Worm (Caenorhabditis elegans) whole organism, L4 larva: ENCODE measurements around the gene C18H9.6.

Source experiments
- F10B5.3 ChIP-seq: sonication (generic microtip); optimal IDR thresholded peaks from 2 replicates; lab custom pipeline; 2016; ENCODE audit warnings: mild to moderate bottlenecking, missing genetic modification characterization, missing compliant biosample characterization
- T20F7.1 ChIP-seq: fragments of 200-800 bp; sonication (Bioruptor generic); optimal IDR thresholded peaks from 2 replicates; lab custom pipeline; 2018; ENCODE audit warnings: mild to moderate bottlenecking, missing genetic modification characterization, missing compliant biosample characterization
- ZK337.2 ChIP-seq: fragments of 200-800 bp; sonication (Bioruptor generic); IDR thresholded peaks from 2 replicates; pipeline ENCODE4 v1.3.6; 2022; ENCODE audit warnings: missing genetic modification reagents, missing genetic modification characterization, missing compliant biosample characterization
- ZK546.5 ChIP-seq, 2 experiments: sonication (generic microtip); optimal IDR thresholded peaks; 2 replicates each; lab custom pipeline; 2017; ENCODE audit warnings: missing biosample characterization in 2 of 2, missing genetic modification characterization in 2 of 2
- aha-1 ChIP-seq: fragments of 150-350 bp; peaks from one replicate; lab custom pipeline; 2014; ENCODE audit warnings: missing biosample characterization, missing genetic modification characterization
- ceh-20 ChIP-seq: fragments of 200-800 bp; sonication (Bioruptor generic); IDR thresholded peaks from 2 replicates; pipeline ENCODE4 v1.3.6; 2022; ENCODE audit warnings: missing genetic modification reagents, missing genetic modification characterization, missing compliant biosample characterization
- ces-1 ChIP-seq: fragments of 150-350 bp; sonication (generic microtip); optimal IDR thresholded peaks from 4 replicates; lab custom pipeline; 2014; ENCODE audit warnings: missing biosample characterization, missing genetic modification reagents, missing genetic modification characterization
- ctbp-1 ChIP-seq: fragments of 200-800 bp; sonication (Bioruptor generic); IDR thresholded peaks from 2 replicates; pipeline ENCODE4 v1.3.6; 2022; ENCODE audit warnings: missing genetic modification reagents, missing genetic modification characterization, missing compliant biosample characterization
- daf-16 ChIP-seq, 3 experiments: sonication (generic microtip); optimal IDR thresholded peaks; 2 replicates each; lab custom pipeline; 2016 to 2017; ENCODE audit warnings: missing genetic modification characterization in 3 of 3, missing genetic modification reagents in 3 of 3, mild to moderate bottlenecking in 2 of 3, missing compliant biosample characterization in 2 of 3, missing biosample characterization in 1 of 3, moderate library complexity in 1 of 3
- daf-19 ChIP-seq: fragments of 200-800 bp; sonication (Bioruptor generic); conservative IDR thresholded peaks from 2 replicates; pipeline ENCODE4 v1.3.6; 2022; ENCODE audit warnings: missing genetic modification characterization, missing compliant biosample characterization
- dmd-6 ChIP-seq: fragments of 200-800 bp; sonication (Bioruptor generic); IDR thresholded peaks from 2 replicates; pipeline ENCODE4 v1.3.6; 2022; ENCODE audit warnings: missing genetic modification reagents, missing genetic modification characterization, missing compliant biosample characterization
- dmd-9 ChIP-seq: fragments of 200-800 bp; sonication (Bioruptor generic); IDR thresholded peaks from 2 replicates; pipeline ENCODE4 v1.3.6; 2022; ENCODE audit warnings: missing genetic modification reagents, missing genetic modification characterization, missing compliant biosample characterization
- egl-27 ChIP-seq: sonication (generic microtip); optimal IDR thresholded peaks from 3 replicates; lab custom pipeline; 2017; ENCODE audit warnings: missing biosample characterization, missing genetic modification reagents, missing genetic modification characterization
- egl-43 ChIP-seq: fragments of 200-800 bp; sonication (Bioruptor generic); IDR thresholded peaks from 2 replicates; pipeline ENCODE4 v1.3.6; 2022; ENCODE audit warnings: missing genetic modification reagents, missing genetic modification characterization, missing compliant biosample characterization
- fkh-10 ChIP-seq: fragments of 150-350 bp; optimal IDR thresholded peaks from 2 replicates; lab custom pipeline; 2014; ENCODE audit warnings: missing biosample characterization, missing genetic modification reagents, missing genetic modification characterization
- hif-1 ChIP-seq, 2 experiments: sonication (generic microtip); optimal IDR thresholded peaks; 2 replicates each; lab custom pipeline; 2016 to 2017; ENCODE audit warnings: missing compliant biosample characterization in 2 of 2, missing genetic modification characterization in 2 of 2, missing genetic modification reagents in 2 of 2, missing genotype in 2 of 2, mild to moderate bottlenecking in 1 of 2
- hlh-11 ChIP-seq: fragments of 200-800 bp; sonication (Bioruptor generic); optimal IDR thresholded peaks from 2 replicates; lab custom pipeline; 2018; ENCODE audit warnings: mild to moderate bottlenecking, missing genetic modification characterization, missing compliant biosample characterization
- hmg-1.1 ChIP-seq: fragments of 200-800 bp; sonication (Bioruptor generic); IDR thresholded peaks from 2 replicates; pipeline ENCODE4 v1.3.6; 2022; ENCODE audit warnings: missing genetic modification reagents, missing genetic modification characterization, missing compliant biosample characterization
- jun-1 ChIP-seq: fragments of 150-350 bp; optimal IDR thresholded peaks from 2 replicates; lab custom pipeline; 2014; ENCODE audit warnings: missing biosample characterization, missing genetic modification reagents, missing genetic modification characterization
- lim-7 ChIP-seq: fragments of 200-800 bp; sonication (Bioruptor generic); IDR thresholded peaks from 2 replicates; pipeline ENCODE4 v1.3.6; 2022; ENCODE audit warnings: missing genetic modification characterization, missing compliant biosample characterization
- lin-38 ChIP-seq: fragments of 200-800 bp; sonication (Bioruptor generic); IDR thresholded peaks from 2 replicates; pipeline ENCODE4 v1.3.6; 2022; ENCODE audit warnings: missing genetic modification reagents, missing genetic modification characterization, missing compliant biosample characterization
- lsy-2 ChIP-seq, 2 experiments: fragments of 150-350 bp in 1 of 2; sonication (generic microtip) in 1 of 2; optimal IDR thresholded peaks; 2 replicates each; lab custom pipeline; 2014 to 2017; ENCODE audit warnings: missing biosample characterization in 2 of 2, missing genetic modification characterization in 2 of 2
- mdt-29 ChIP-seq: fragments of 200-800 bp; sonication (Bioruptor generic); IDR thresholded peaks from 2 replicates; pipeline ENCODE4 v1.3.6; 2022; ENCODE audit warnings: missing genetic modification reagents, missing genetic modification characterization, missing compliant biosample characterization
- mep-1 ChIP-seq: fragments of 150-350 bp; sonication (generic microtip); optimal IDR thresholded peaks from 3 replicates; lab custom pipeline; 2014; ENCODE audit warnings: missing biosample characterization, missing genetic modification characterization
- mes-2 ChIP-seq: sonication (generic microtip); optimal IDR thresholded peaks from 2 replicates; lab custom pipeline; 2016; ENCODE audit warnings: missing genotype, mild to moderate bottlenecking, missing genetic modification characterization, missing compliant biosample characterization; ENCODE audit not compliant: poor library complexity, severe bottlenecking
- mxl-2 ChIP-seq: fragments of 200-800 bp; sonication (Bioruptor generic); conservative IDR thresholded peaks from 2 replicates; pipeline ENCODE4 v1.3.6; 2022; ENCODE audit warnings: missing genetic modification reagents, missing genetic modification characterization, missing compliant biosample characterization
- nhr-11 ChIP-seq: fragments of 150-350 bp; optimal IDR thresholded peaks from 2 replicates; lab custom pipeline; 2014; ENCODE audit warnings: missing biosample characterization, missing genetic modification characterization
- nhr-111 ChIP-seq: fragments of 200-800 bp; sonication (Bioruptor generic); optimal IDR thresholded peaks from 2 replicates; lab custom pipeline; 2018; ENCODE audit warnings: mild to moderate bottlenecking, missing genetic modification characterization, missing compliant biosample characterization
- nhr-28 ChIP-seq: fragments of 150-350 bp; optimal IDR thresholded peaks from 2 replicates; lab custom pipeline; 2014; ENCODE audit warnings: missing biosample characterization, missing genetic modification characterization
- nhr-41 ChIP-seq: fragments of 200-800 bp; sonication (Bioruptor generic); IDR thresholded peaks from 2 replicates; pipeline ENCODE4 v1.3.6; 2022; ENCODE audit warnings: missing genetic modification reagents, missing genetic modification characterization, missing compliant biosample characterization
- nhr-76 ChIP-seq: fragments of 150-350 bp; optimal IDR thresholded peaks from 2 replicates; lab custom pipeline; 2014; ENCODE audit warnings: missing biosample characterization, missing genetic modification characterization
- rbr-2 ChIP-seq: sonication (generic microtip); optimal IDR thresholded peaks from 2 replicates; lab custom pipeline; 2016; ENCODE audit warnings: missing genotype, missing genetic modification characterization, missing compliant biosample characterization
- set-16 ChIP-seq: fragments of 200-800 bp; sonication (Bioruptor generic); IDR thresholded peaks from 2 replicates; pipeline ENCODE4 v1.3.6; 2022; ENCODE audit warnings: missing genetic modification reagents, missing genetic modification characterization, missing compliant biosample characterization
- tag-97 ChIP-seq: fragments of 200-800 bp; sonication (Bioruptor generic); IDR thresholded peaks from 2 replicates; pipeline ENCODE4 v1.3.6; 2022; ENCODE audit warnings: missing genetic modification characterization, missing compliant biosample characterization
- tra-1 ChIP-seq: fragments of 200-800 bp; sonication (Bioruptor generic); IDR thresholded peaks from 2 replicates; pipeline ENCODE4 v1.3.6; 2022; ENCODE audit warnings: missing genetic modification reagents, missing genetic modification characterization, missing compliant biosample characterization
- unc-62 ChIP-seq, 3 experiments: fragments of 150-350 bp in 1 of 3; sonication (generic microtip); optimal IDR thresholded peaks in 2 of 3; peaks in 1 of 3; 1 replicate in 1 of 3; 2 replicates in 2 of 3; lab custom pipeline; 2014 to 2017; ENCODE audit warnings: missing biosample characterization in 3 of 3, missing genetic modification characterization in 3 of 3, missing genetic modification reagents in 3 of 3, missing genotype in 1 of 3
- zfp-2 ChIP-seq: sonication (generic microtip); optimal IDR thresholded peaks from 2 replicates; lab custom pipeline; 2016; ENCODE audit warnings: mild to moderate bottlenecking, missing genetic modification characterization, missing compliant biosample characterization
- zfp-3 ChIP-seq: fragments of 200-800 bp; sonication (Bioruptor generic); conservative IDR thresholded peaks from 2 replicates; pipeline ENCODE4 v1.3.6; 2022; ENCODE audit warnings: missing genetic modification reagents, missing genetic modification characterization, missing compliant biosample characterization

C18H9.6 gene

DNA sequence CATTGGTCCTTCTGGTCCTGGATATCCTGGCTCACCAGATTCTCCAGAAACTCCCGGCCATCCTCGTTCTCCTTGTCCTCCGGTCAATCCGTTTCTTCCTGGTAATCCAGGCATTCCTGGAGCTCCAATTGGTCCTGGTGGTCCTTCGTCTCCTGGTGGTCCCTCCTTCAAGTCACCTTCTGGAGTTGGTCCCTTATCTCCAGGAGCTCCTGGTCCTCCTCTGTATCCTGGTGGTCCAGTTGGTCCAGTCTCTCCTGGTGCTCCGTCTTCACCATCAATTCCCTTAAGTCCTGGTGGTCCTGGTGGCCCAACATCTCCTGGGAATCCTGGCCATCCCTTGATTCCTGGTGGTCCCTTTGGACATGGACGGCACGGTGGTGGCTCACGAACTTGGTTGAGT lies 9.2 kb upstream of the C18H9.6 start:
- no peak for TF ChIP-seq lin-38 (GFP tag; lab: Robert Waterston, UW)
- TF ChIP-seq aha-1 (tag; lab: Kevin White, UChicago), result peak; percentile 11
- no peak for TF ChIP-seq zfp-2 (tag; lab: Kevin White, UChicago)
- no peak for TF ChIP-seq T20F7.1 (GFP tag; lab: Kevin White, UChicago)
- TF ChIP-seq egl-43 (GFP tag; lab: Robert Waterston, UW), result 0 out of 2 replicates have a peak, but pooled peaks have one; percentile 3
- TF ChIP-seq nhr-111, result no peak
- no peak for TF ChIP-seq egl-27 (tag; lab: Kevin White, UChicago)
- no peak for TF ChIP-seq nhr-28 (tag; lab: Kevin White, UChicago)
- peak; percentile 74; the same call in 1 of the 2 replicates for TF ChIP-seq set-16 (GFP tag; lab: Robert Waterston, UW)
- TF ChIP-seq F10B5.3 (tag; lab: Kevin White, UChicago), result no peak
- TF ChIP-seq, all 104 proteins: peak for 3

DNA sequence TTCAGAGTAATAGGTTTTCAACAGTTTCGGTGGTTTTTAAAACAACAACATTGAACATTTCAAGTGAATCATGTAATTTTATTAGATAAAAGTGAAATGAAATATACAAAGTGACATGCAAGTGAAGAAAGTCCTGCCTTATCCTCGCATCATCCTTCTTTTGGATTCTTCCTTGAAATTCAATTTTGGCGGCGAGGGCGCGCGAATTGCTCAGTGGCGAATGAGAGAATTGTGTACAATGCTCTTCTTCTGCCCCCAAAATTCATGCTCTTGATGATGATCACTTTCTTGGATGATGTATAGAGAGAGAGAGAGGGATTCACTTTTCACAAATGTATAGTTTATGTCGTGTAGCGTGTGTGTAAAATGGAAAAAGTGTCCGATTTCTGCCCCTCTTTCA lies 8.3 kb upstream of the C18H9.6 start:
- TF ChIP-seq lim-7 (GFP tag; lab: Robert Waterston, UW), result no peak
- no peak for TF ChIP-seq dmd-9 (GFP tag; lab: Robert Waterston, UW)
- TF ChIP-seq fkh-10 (GFP tag; lab: Kevin White, UChicago), result peak; percentile 69
- TF ChIP-seq mes-2 (tag; lab: Kevin White, UChicago), result no peak
- TF ChIP-seq ctbp-1, result peak; percentile 59; the same call in 1 of the 2 replicates
- peak; percentile 49 for TF ChIP-seq ces-1 (GFP tag; lab: Kevin White, UChicago)
- TF ChIP-seq, all 104 proteins: peak for 3

DNA sequence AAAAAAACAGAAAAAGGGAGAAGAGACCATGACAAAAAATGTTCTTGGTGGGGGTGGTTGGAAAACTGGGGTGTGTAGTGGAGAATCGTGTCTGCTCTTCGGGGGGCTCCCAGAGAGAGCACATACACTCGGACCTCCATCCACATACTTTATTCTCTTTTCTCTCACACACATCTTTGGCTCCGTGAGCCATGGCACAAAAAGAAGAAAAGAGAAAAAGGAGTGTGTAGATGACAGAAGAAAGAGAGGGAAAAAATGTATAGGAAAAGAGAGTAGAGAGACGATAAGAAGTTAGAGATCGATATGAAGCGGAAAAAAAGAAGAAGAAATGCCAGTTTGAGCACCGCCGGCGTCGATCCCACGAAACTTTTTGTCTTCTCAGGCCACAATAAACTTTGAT lies 7.6 kb upstream of the C18H9.6 start:
- no peak for TF ChIP-seq hif-1 (tag; optimal IDR thresholded peaks at IDR 0.05; lab: Kevin White, UChicago)
- TF ChIP-seq tra-1 (GFP tag; lab: Robert Waterston, UW), result peak; percentile 35; the same call in 1 of the 2 replicates
- TF ChIP-seq ZK337.2 (GFP tag; lab: Robert Waterston, UW), result 0 out of 2 replicates have a peak, but pooled peaks have one; percentile 12
- TF ChIP-seq mxl-2 (GFP tag; lab: Robert Waterston, UW), result no peak
- peak; percentile 62 for TF ChIP-seq ctbp-1
- peak; percentile 47 for TF ChIP-seq nhr-11 (tag; lab: Kevin White, UChicago)
- peak; percentile 54 for TF ChIP-seq hmg-1.1 (GFP tag; lab: Robert Waterston, UW)
- peak; percentile 77 for TF ChIP-seq mep-1 (tag; lab: Kevin White, UChicago)
- peak; percentile 25 for TF ChIP-seq rbr-2 (tag; lab: Kevin White, UChicago)
- TF ChIP-seq lsy-2 (tag; optimal IDR thresholded peaks at IDR 0.05; lab: Kevin White, UChicago), result peak in 1 of 2 experiments; percentile 53
- TF ChIP-seq ceh-20 (GFP tag; lab: Robert Waterston, UW), result peak; percentile 59; the same call in 1 of the 2 replicates
- TF ChIP-seq hlh-11 (tag; lab: Kevin White, UChicago), result no peak
- peak in 1 of 2 experiments; percentile 97 for TF ChIP-seq unc-62 (GFP tag; optimal IDR thresholded peaks at IDR 0.05 in 1 of 2; lab: Kevin White, UChicago)
- no peak for TF ChIP-seq unc-62 (tag; optimal IDR thresholded peaks at IDR 0.05; lab: Kevin White, UChicago)
- TF ChIP-seq dmd-6 (GFP tag; lab: Robert Waterston, UW), result no peak
- TF ChIP-seq, all 104 proteins: peak for 10

DNA sequence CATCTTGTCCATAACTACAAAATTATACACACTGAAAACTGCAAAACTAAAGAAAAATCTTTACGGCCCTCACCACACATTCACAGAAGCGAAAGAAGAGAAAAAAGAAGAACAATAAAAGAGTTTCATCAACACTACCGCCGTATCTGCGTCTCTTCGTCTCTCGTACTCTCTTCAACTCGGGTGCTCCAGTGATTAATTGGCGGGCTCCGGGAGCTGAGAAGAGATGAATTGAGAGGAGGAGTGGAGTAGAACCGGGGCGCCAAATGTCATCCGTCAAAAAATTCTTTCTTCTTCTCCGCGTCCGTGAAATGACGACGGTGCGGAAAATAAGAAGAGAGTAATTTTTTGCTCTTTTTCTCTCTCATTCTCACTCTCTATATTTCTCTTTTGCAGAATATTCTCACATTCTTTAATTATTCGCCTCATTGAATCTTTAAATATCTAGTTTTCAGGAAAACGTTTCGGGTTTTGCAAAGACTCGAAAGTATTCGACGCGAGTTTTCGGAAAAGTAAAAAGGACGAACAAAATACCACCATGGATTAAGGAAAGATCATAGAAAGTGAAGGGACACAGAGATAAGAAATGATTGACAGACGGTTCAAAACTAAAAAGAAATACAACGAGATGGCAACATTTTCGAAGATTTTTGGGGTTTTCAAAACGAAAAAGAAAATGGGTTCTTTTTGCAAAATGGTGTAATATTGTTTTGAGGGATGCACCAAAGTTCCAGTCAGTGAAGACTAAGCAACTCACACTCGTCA lies 6.3 kb upstream of the C18H9.6 start:
- TF ChIP-seq ceh-20 (GFP tag; lab: Robert Waterston, UW) (peak; percentile 66; the same call in 1 of the 2 replicates), nhr-41 (GFP tag; lab: Robert Waterston, UW) (no peak), daf-16 (GFP tag; optimal IDR thresholded peaks at IDR 0.05; lab: Kevin White, UChicago) (peak in 1 of 2 experiments; percentile 58), daf-16 (tag; optimal IDR thresholded peaks at IDR 0.05; lab: Kevin White, UChicago) (no peak), dmd-6 (GFP tag; lab: Robert Waterston, UW) (0 out of 2 replicates have a peak, but pooled peaks have one; percentile 18), daf-19 (GFP tag; lab: Robert Waterston, UW) (no peak), jun-1 (tag; lab: Kevin White, UChicago) (no peak), ZK546.5 (tag; optimal IDR thresholded peaks at IDR 0.05; lab: Kevin White, UChicago) (no peak), ctbp-1 (0 out of 2 replicates have a peak, but pooled peaks have one; percentile 45), nhr-76 (tag; lab: Kevin White, UChicago) (no peak), mep-1 (tag; lab: Kevin White, UChicago) (peak; percentile 20), mdt-29 (no peak), hlh-11 (tag; lab: Kevin White, UChicago) (peak; percentile 29), hif-1 (tag; optimal IDR thresholded peaks at IDR 0.05; lab: Kevin White, UChicago) (peak in 1 of 2 experiments; percentile 28), tag-97 (GFP tag; lab: Robert Waterston, UW) (no peak), egl-43 (GFP tag; lab: Robert Waterston, UW) (0 out of 2 replicates have a peak, but pooled peaks have one; percentile 35), zfp-3 (no peak), lsy-2 (tag; optimal IDR thresholded peaks at IDR 0.05; lab: Kevin White, UChicago) (peak in 1 of 2 experiments; percentile 51), rbr-2 (tag; lab: Kevin White, UChicago) (peak; percentile 7)
